Worm (Caenorhabditis elegans): ENCODE results near the gene nhr-141.

- TF ChIP-seq egl-27 (tag; optimal IDR thresholded peaks at IDR 0.05) (no peak), ztf-11 (tag; optimal IDR thresholded peaks at IDR 0.05) (no peak), jun-1 (tag; optimal IDR thresholded peaks at IDR 0.05) (no peak), pag-3 (tag; optimal IDR thresholded peaks at IDR 0.05; ENCODE audit: borderline replicate concordance, insufficient read depth) (no peak), lsy-2 (tag; optimal IDR thresholded peaks at IDR 0.05) (no peak), mep-1 (tag; optimal IDR thresholded peaks at IDR 0.05) (no peak), nhr-47 (tag; optimal IDR thresholded peaks at IDR 0.05) (no peak), xbp-1 (tag; optimal IDR thresholded peaks at IDR 0.05) (no peak), aly-2 (tag; optimal IDR thresholded peaks at IDR 0.05) (no peak), tlp-1 (tag; optimal IDR thresholded peaks at IDR 0.05) (no peak), aha-1 (tag; optimal IDR thresholded peaks at IDR 0.05) (no peak), nhr-90 (tag; optimal IDR thresholded peaks at IDR 0.05; ENCODE audit: poor library complexity) (no peak), fos-1 (tag; optimal IDR thresholded peaks at IDR 0.05) (no peak)
Measured at ce11 chrV:7437985-7438384, 6.5 kb upstream of the nhr-141 start, which contains the start of gene F25E5.16.

Measured in whole organism, L1 larva.